Fruit fly (Drosophila melanogaster): ENCODE results near the gene CG11663.

Gene CG11663

DNA sequence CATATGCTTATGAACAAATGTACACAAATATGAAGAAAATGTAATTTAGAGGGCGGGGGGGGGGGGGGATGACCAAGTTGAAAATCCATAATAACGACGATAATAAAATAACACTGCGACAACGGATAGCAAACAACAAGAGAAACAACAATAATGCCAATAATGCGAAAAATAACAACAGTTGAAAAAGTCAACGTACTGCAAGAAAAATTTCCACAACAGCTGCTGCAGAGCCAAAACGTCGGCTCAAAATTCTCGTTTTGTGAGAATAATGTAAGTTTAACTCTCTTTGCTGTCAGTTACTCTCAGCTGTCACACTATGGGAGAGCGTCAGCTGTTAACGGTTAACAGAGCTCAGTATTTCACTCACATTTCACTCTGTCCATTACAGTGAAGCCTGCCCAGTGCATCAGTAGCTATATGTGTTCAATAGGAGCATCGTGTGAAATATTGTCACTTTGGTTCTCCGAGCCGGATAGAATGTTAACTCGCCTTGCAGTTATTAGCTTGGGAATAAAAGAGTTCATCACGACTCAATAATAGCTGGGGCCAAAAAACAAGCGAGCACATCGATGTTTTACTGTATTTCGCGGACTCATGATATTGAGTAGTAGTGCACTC, 6.6 kb downstream of the CG11663 start (continued):
- TF ChIP-seq Nf-YB (GFP tag; optimal IDR thresholded peaks at IDR 0.05) (peak; percentile 42), CG12071 (GFP tag; optimal IDR thresholded peaks at IDR 0.05) (peak; percentile 88), z (GFP tag; IDR thresholded peaks at IDR 0.05) (peak; percentile 96), ken (GFP tag; IDR thresholded peaks at IDR 0.05) (peak; percentile 80), CG13775 (GFP tag; optimal IDR thresholded peaks at IDR 0.05) (peak; percentile 62), gfzf (GFP tag; optimal IDR thresholded peaks at IDR 0.05) (no peak), H15 (GFP tag; IDR thresholded peaks at IDR 0.05) (peak; percentile 67; the same call in 2 of the 3 replicates), CG6654 (GFP tag; optimal IDR thresholded peaks at IDR 0.05) (peak; percentile 14), Hsf (GFP tag; optimal IDR thresholded peaks at IDR 0.05) (peak; percentile 80), Ravus (GFP tag; IDR thresholded peaks at IDR 0.05) (no peak), Chrac-16 (GFP tag; optimal IDR thresholded peaks at IDR 0.05) (peak; percentile 69), HmgD (GFP tag; optimal IDR thresholded peaks at IDR 0.05) (peak; percentile 53), CG1233 (GFP tag; optimal IDR thresholded peaks at IDR 0.05) (peak; percentile 51), ewg (GFP tag; optimal IDR thresholded peaks at IDR 0.05) (peak; percentile 70), Doc2 (GFP tag; IDR thresholded peaks at IDR 0.05) (peak; percentile 25; the same call in 1 of the 2 replicates), jing (GFP tag; optimal IDR thresholded peaks at IDR 0.05) (peak; percentile 57), CG11560 (tag; IDR thresholded peaks at IDR 0.05) (0 out of 3 replicates have a peak, but pooled peaks have one; percentile 26), h (optimal IDR thresholded peaks at IDR 0.05) (no peak), CG5180 (GFP tag; optimal IDR thresholded peaks at IDR 0.05) (peak; percentile 74), Oli (tag; optimal IDR thresholded peaks at IDR 0.05) (peak; percentile 84), CG4328 (GFP tag; optimal IDR thresholded peaks at IDR 0.05) (peak; percentile 37), CG32532 (GFP tag; IDR thresholded peaks at IDR 0.05) (peak; percentile 81), CG6254 (GFP tag; optimal IDR thresholded peaks at IDR 0.05) (peak; percentile 31), Usf (GFP tag; optimal IDR thresholded peaks at IDR 0.05) (peak; percentile 22), nmo (GFP tag; optimal IDR thresholded peaks at IDR 0.05) (peak; percentile 74), CG2120 (GFP tag; optimal IDR thresholded peaks at IDR 0.05) (peak; percentile 82), Trl (optimal IDR thresholded peaks at IDR 0.05) (peak; percentile 71 to 78), Trl (GFP tag; optimal IDR thresholded peaks at IDR 0.05) (peak; percentile 83), CG9609 (GFP tag; optimal IDR thresholded peaks at IDR 0.05) (peak; percentile 79), tgo (GFP tag; IDR thresholded peaks at IDR 0.05) (peak; percentile 84), CG11695 (GFP tag; IDR thresholded peaks at IDR 0.05) (peak; percentile 83), CG13424 (tag; optimal IDR thresholded peaks at IDR 0.05) (peak; percentile 82), CG7928 (GFP tag; optimal IDR thresholded peaks at IDR 0.05) (no peak), CG14710 (tag; optimal IDR thresholded peaks at IDR 0.05) (peak; percentile 57), HmgZ (tag; optimal IDR thresholded peaks at IDR 0.05) (peak; percentile 74), kah (GFP tag; optimal IDR thresholded peaks at IDR 0.05) (peak; percentile 44), trh (GFP tag; optimal IDR thresholded peaks at IDR 0.05) (no peak), CG9817 (tag; optimal IDR thresholded peaks at IDR 0.05) (peak; percentile 82), CG17359 (tag; optimal IDR thresholded peaks at IDR 0.05) (peak; percentile 82), CG9797 (GFP tag; optimal IDR thresholded peaks at IDR 0.05) (no peak), exex (tag; optimal IDR thresholded peaks at IDR 0.05) (no peak), ind (GFP tag; optimal IDR thresholded peaks at IDR 0.05) (peak; percentile 89), odd (GFP tag; optimal IDR thresholded peaks at IDR 0.05) (peak; percentile 52), CG5245 (GFP tag; optimal IDR thresholded peaks at IDR 0.05) (peak; percentile 43), gem (tag; optimal IDR thresholded peaks at IDR 0.05) (peak; percentile 86), CG34224 (GFP tag; IDR thresholded peaks at IDR 0.05; ENCODE audit: partially characterized antibody) (no peak), CG8290 (GFP tag; optimal IDR thresholded peaks at IDR 0.05) (peak; percentile 61), CG8290 (tag; optimal IDR thresholded peaks at IDR 0.05) (peak in 1 of 2 experiments; percentile 95), ro (GFP tag; IDR thresholded peaks at IDR 0.05) (peak; percentile 63; the same call in 1 of the 2 replicates), nerfin-1 (tag; optimal IDR thresholded peaks at IDR 0.05) (peak; percentile 54), vvl (GFP tag; IDR thresholded peaks at IDR 0.05) (peak; percentile 89)
